Fruit fly (Drosophila melanogaster): ENCODE measurements around the gene Hsc70-3.

Gene Hsc70-3

dm6 chrX:11806196-11806595 is 721 bp downstream of the Hsc70-3 start (continued):
- peak; percentile 81; the same call in 1 of the 3 replicates for TF ChIP-seq CG34422 (GFP tag; IDR thresholded peaks at IDR 0.05)
- no peak for TF ChIP-seq CG12104 (GFP tag; optimal IDR thresholded peaks at IDR 0.05)
- peak; percentile 17 for TF ChIP-seq HHEX (GFP tag; optimal IDR thresholded peaks at IDR 0.05)
- no peak for TF ChIP-seq CG5953 (GFP tag; IDR thresholded peaks at IDR 0.05)
- TF ChIP-seq ATbp (GFP tag; optimal IDR thresholded peaks at IDR 0.05): peak; percentile 3
- peak; percentile 38; the same call in 1 of the 2 replicates for TF ChIP-seq Rfx (GFP tag; IDR thresholded peaks at IDR 0.05)
- peak; percentile 43 for TF ChIP-seq caup (GFP tag; optimal IDR thresholded peaks at IDR 0.05; ENCODE audit: severe bottlenecking)
- peak; percentile 56 for TF ChIP-seq nom (GFP tag; optimal IDR thresholded peaks at IDR 0.05)
- no peak for TF ChIP-seq B-H1 (GFP tag; IDR thresholded peaks at IDR 0.05)
- no peak for TF ChIP-seq Bdp1 (GFP tag; optimal IDR thresholded peaks at IDR 0.05)
- no peak for TF ChIP-seq CG7963 (GFP tag; IDR thresholded peaks at IDR 0.05; ENCODE audit: partially characterized antibody)
- TF ChIP-seq HLHmδ (GFP tag; optimal IDR thresholded peaks at IDR 0.05): peak; percentile 33
- peak; percentile 37 for TF ChIP-seq NfI (GFP tag; optimal IDR thresholded peaks at IDR 0.05)
- peak; percentile 15 for TF ChIP-seq CG14710 (tag; optimal IDR thresholded peaks at IDR 0.05)
- TF ChIP-seq scrt (GFP tag; optimal IDR thresholded peaks at IDR 0.05): no peak
- peak; percentile 59 for TF ChIP-seq pfk (GFP tag; optimal IDR thresholded peaks at IDR 0.05)
- no peak for TF ChIP-seq nmo (GFP tag; optimal IDR thresholded peaks at IDR 0.05)
- peak; percentile 17 for TF ChIP-seq Fer1 (GFP tag; optimal IDR thresholded peaks at IDR 0.05)
- TF ChIP-seq grau (tag; optimal IDR thresholded peaks at IDR 0.05): peak; percentile 6
- TF ChIP-seq CG7987 (GFP tag; optimal IDR thresholded peaks at IDR 0.05): peak; percentile 24
- no peak for TF ChIP-seq Six4 (GFP tag; optimal IDR thresholded peaks at IDR 0.05)
- no peak for TF ChIP-seq Deaf1 (tag; optimal IDR thresholded peaks at IDR 0.05)
- TF ChIP-seq lov (optimal IDR thresholded peaks at IDR 0.05): no peak
- 0 out of 3 replicates have a peak, but pooled peaks have one; percentile 23 for TF ChIP-seq lov (GFP tag; IDR thresholded peaks at IDR 0.05)
- TF ChIP-seq cato (GFP tag; optimal IDR thresholded peaks at IDR 0.05; ENCODE audit: borderline replicate concordance): no peak
- TF ChIP-seq CG10274 (GFP tag; optimal IDR thresholded peaks at IDR 0.05): no peak
- no peak for TF ChIP-seq az2 (GFP tag; optimal IDR thresholded peaks at IDR 0.05)
- 0 out of 2 replicates have a peak, but pooled peaks have one; percentile 14 for TF ChIP-seq Ptx1 (GFP tag; IDR thresholded peaks at IDR 0.05)
- TF ChIP-seq CG6683 (GFP tag; optimal IDR thresholded peaks at IDR 0.05): no peak
- peak; percentile 30 for TF ChIP-seq BEAF-32 (GFP tag; optimal IDR thresholded peaks at IDR 0.05)
- TF ChIP-seq knrl (GFP tag; IDR thresholded peaks at IDR 0.05; ENCODE audit: partially characterized antibody): 0 out of 3 replicates have a peak, but pooled peaks have one; percentile 27
- TF ChIP-seq Pdp1 (GFP tag; optimal IDR thresholded peaks at IDR 0.05): peak in 1 of 2 experiments; percentile 15
- no peak for TF ChIP-seq Atf3 (GFP tag; optimal IDR thresholded peaks at IDR 0.05)
- TF ChIP-seq ssp (GFP tag; IDR thresholded peaks at IDR 0.05): no peak
- peak; percentile 48 for TF ChIP-seq lab (GFP tag; optimal IDR thresholded peaks at IDR 0.05)
- TF ChIP-seq cas (GFP tag; IDR thresholded peaks at IDR 0.05): no peak
- no peak for TF ChIP-seq fd102C (GFP tag; optimal IDR thresholded peaks at IDR 0.05)
- no peak for TF ChIP-seq dimm (GFP tag; IDR thresholded peaks at IDR 0.05)
- TF ChIP-seq phol (tag; optimal IDR thresholded peaks at IDR 0.05): no peak
- no peak for TF ChIP-seq CG11398 (GFP tag; optimal IDR thresholded peaks at IDR 0.05)
- TF ChIP-seq CG15514 (GFP tag; optimal IDR thresholded peaks at IDR 0.05): peak; percentile 59
- TF ChIP-seq grn (GFP tag; optimal IDR thresholded peaks at IDR 0.05): no peak
- TF ChIP-seq unpg (GFP tag; optimal IDR thresholded peaks at IDR 0.05): no peak
- peak; percentile 65 for TF ChIP-seq Ets65A (GFP tag)
- no peak for TF ChIP-seq ftz-f1 (GFP tag; optimal IDR thresholded peaks at IDR 0.05)
- peak; percentile 52 for TF ChIP-seq CG18599 (GFP tag; optimal IDR thresholded peaks at IDR 0.05)
- TF ChIP-seq Max (GFP tag; optimal IDR thresholded peaks at IDR 0.05): peak; percentile 32
- no peak for TF ChIP-seq klu (GFP tag; IDR thresholded peaks at IDR 0.05)
- no peak for TF ChIP-seq gem (tag; optimal IDR thresholded peaks at IDR 0.05)
